Worm (Caenorhabditis elegans) whole organism, L1 larva: ENCODE results near the gene srz-95.

ENCODE experiments used
- F16B12.6 ChIP-seq: fragments of 150-350 bp; optimal IDR thresholded peaks from 2 replicates; lab custom pipeline; 2014; ENCODE audit warnings: missing biosample characterization, missing genetic modification characterization
- Y116A8C.19 ChIP-seq: sonication (generic microtip); optimal IDR thresholded peaks from 2 replicates; lab custom pipeline; 2016; ENCODE audit warnings: missing compliant biosample characterization, missing genetic modification characterization, borderline replicate concordance
- aha-1 ChIP-seq: fragments of 150-350 bp; optimal IDR thresholded peaks from 2 replicates; lab custom pipeline; 2014; ENCODE audit warnings: missing biosample characterization, missing genetic modification characterization
- alr-1 ChIP-seq: fragments of 200-800 bp; sonication (Bioruptor generic); optimal IDR thresholded peaks from 2 replicates; lab custom pipeline; 2018; ENCODE audit warnings: borderline replicate concordance, mild to moderate bottlenecking, missing genetic modification characterization, missing compliant biosample characterization
- aly-2 ChIP-seq: fragments of 150-350 bp; optimal IDR thresholded peaks from 2 replicates; lab custom pipeline; 2014; ENCODE audit warnings: missing biosample characterization, missing genetic modification characterization
- ama-1 ChIP-seq: fragments of 150-350 bp; optimal IDR thresholded peaks from 2 replicates; lab custom pipeline; 2014
- blmp-1 ChIP-seq: fragments of 150-350 bp; optimal IDR thresholded peaks from 2 replicates; lab custom pipeline; 2014; ENCODE audit warnings: missing biosample characterization, missing genetic modification characterization
- ceh-63 ChIP-seq: fragments of 200-800 bp; sonication (Bioruptor generic); optimal IDR thresholded peaks from 2 replicates; lab custom pipeline; 2018; ENCODE audit warnings: mild to moderate bottlenecking, missing genetic modification characterization, missing compliant biosample characterization
- ceh-8 ChIP-seq: fragments of 200-800 bp; sonication (Bioruptor generic); optimal IDR thresholded peaks from 2 replicates; lab custom pipeline; 2018; ENCODE audit warnings: mild to moderate bottlenecking, missing genetic modification characterization, moderate library complexity, missing compliant biosample characterization
- ceh-82 ChIP-seq, 3 experiments: fragments of 150-350 bp in 1 of 3; sonication (generic microtip) in 2 of 3; optimal IDR thresholded peaks; 2 replicates each; lab custom pipeline; 2014 to 2017; ENCODE audit warnings: missing biosample characterization in 3 of 3, missing genetic modification characterization in 3 of 3
- dpl-1 ChIP-seq, 3 experiments: fragments of 150-350 bp in 2 of 3; sonication (generic microtip) in 1 of 3; optimal IDR thresholded peaks; 2 replicates each; lab custom pipeline; 2014 to 2017; ENCODE audit warnings: missing biosample characterization in 3 of 3, missing genetic modification characterization in 3 of 3, missing genetic modification reagents in 3 of 3
- efl-3 ChIP-seq: fragments of 200-800 bp; sonication (Bioruptor generic); optimal IDR thresholded peaks from 2 replicates; lab custom pipeline; 2018; ENCODE audit warnings: mild to moderate bottlenecking, missing genetic modification characterization, missing compliant biosample characterization
- egl-13 ChIP-seq: sonication (generic microtip); optimal IDR thresholded peaks from 2 replicates; lab custom pipeline; 2016; ENCODE audit warnings: missing genotype, missing genetic modification reagents, missing genetic modification characterization, missing compliant biosample characterization
- elt-2 ChIP-seq: sonication (generic microtip); optimal IDR thresholded peaks from 2 replicates; lab custom pipeline; 2016; ENCODE audit warnings: missing genetic modification characterization, mild to moderate bottlenecking, inconsistent platforms, missing compliant biosample characterization, missing genetic modification reagents
- elt-3 ChIP-seq, 6 experiments: fragments of 150-350 bp in 1 of 6; sonication (generic microtip); optimal IDR thresholded peaks; 2 replicates each; lab custom pipeline; 2017 to 2018; ENCODE audit warnings: missing biosample characterization in 6 of 6, missing genetic modification characterization in 6 of 6, inconsistent platforms in 1 of 6
- ets-5 ChIP-seq: fragments of 200-800 bp; sonication (Bioruptor generic); IDR thresholded peaks from 2 replicates; pipeline ENCODE4 v1.3.6; 2022; ENCODE audit warnings: missing genetic modification characterization, missing compliant biosample characterization
- fkh-4 ChIP-seq: sonication (generic microtip); optimal IDR thresholded peaks from 2 replicates; lab custom pipeline; 2016; ENCODE audit warnings: missing compliant biosample characterization, missing genetic modification characterization, borderline replicate concordance
- hpl-2 ChIP-seq: fragments of 150-350 bp; optimal IDR thresholded peaks from 2 replicates; lab custom pipeline; 2014; ENCODE audit warnings: missing biosample characterization, missing genetic modification reagents, missing genetic modification characterization
- isw-1 ChIP-seq: fragments of 200-800 bp; sonication (Bioruptor generic); IDR thresholded peaks from 2 replicates; pipeline ENCODE4 v1.3.6; 2022; ENCODE audit warnings: missing genetic modification characterization, missing compliant biosample characterization
- lin-14 ChIP-seq: fragments of 200-800 bp; sonication (Bioruptor generic); optimal IDR thresholded peaks from 2 replicates; lab custom pipeline; 2018; ENCODE audit warnings: mild to moderate bottlenecking, missing genetic modification characterization, moderate library complexity, missing compliant biosample characterization
- lin-15B ChIP-seq: fragments of 150-350 bp; sonication (generic microtip); optimal IDR thresholded peaks from 3 replicates; lab custom pipeline; 2014; ENCODE audit warnings: missing biosample characterization, missing genetic modification characterization
- lin-35 ChIP-seq, 2 experiments: fragments of 150-350 bp; optimal IDR thresholded peaks; 2 replicates each; lab custom pipeline; 2014; ENCODE audit warnings: missing biosample characterization in 2 of 2, missing genetic modification characterization in 2 of 2, missing genetic modification reagents in 2 of 2
- mab-9 ChIP-seq: fragments of 200-800 bp; sonication (Bioruptor generic); IDR thresholded peaks from 2 replicates; pipeline ENCODE4 v1.3.6; 2022; ENCODE audit warnings: missing genetic modification reagents, missing genetic modification characterization, missing compliant biosample characterization
- nhr-11 ChIP-seq: fragments of 150-350 bp; optimal IDR thresholded peaks from 2 replicates; lab custom pipeline; 2014; ENCODE audit warnings: missing biosample characterization, missing genetic modification characterization
- nhr-19 ChIP-seq: fragments of 200-800 bp; sonication (Bioruptor generic); conservative IDR thresholded peaks from 2 replicates; pipeline ENCODE4 v1.3.6; 2022; ENCODE audit warnings: missing genetic modification characterization, missing compliant biosample characterization
- nhr-237 ChIP-seq: fragments of 150-350 bp; optimal IDR thresholded peaks from 2 replicates; lab custom pipeline; 2014; ENCODE audit warnings: missing biosample characterization, missing genetic modification characterization
- nhr-28 ChIP-seq: fragments of 150-350 bp; optimal IDR thresholded peaks from 2 replicates; lab custom pipeline; 2014; ENCODE audit warnings: missing biosample characterization, missing genetic modification characterization
- nhr-71 ChIP-seq: sonication (generic microtip); optimal IDR thresholded peaks from 2 replicates; lab custom pipeline; 2016; ENCODE audit warnings: mild to moderate bottlenecking, missing genetic modification characterization, moderate library complexity, missing compliant biosample characterization
- nhr-77 ChIP-seq: fragments of 150-350 bp; optimal IDR thresholded peaks from 2 replicates; lab custom pipeline; 2014; ENCODE audit warnings: missing biosample characterization, missing genetic modification characterization
- nhr-85 ChIP-seq: sonication (generic microtip); peaks from one replicate; lab custom pipeline; 2016; ENCODE audit warnings: missing genetic modification characterization, inconsistent platforms, missing compliant biosample characterization
- nhr-90 ChIP-seq: sonication (generic microtip); optimal IDR thresholded peaks from 2 replicates; lab custom pipeline; 2016; ENCODE audit warnings: mild to moderate bottlenecking, missing genetic modification characterization, missing compliant biosample characterization; ENCODE audit not compliant: poor library complexity
- pag-3 ChIP-seq: sonication (generic microtip); optimal IDR thresholded peaks from 2 replicates; lab custom pipeline; 2017; ENCODE audit warnings: missing genetic modification characterization, mild to moderate bottlenecking, missing compliant biosample characterization, antibody characterized with exemption, borderline replicate concordance; ENCODE audit not compliant: insufficient read depth
- rnt-1 ChIP-seq: sonication (generic microtip); optimal IDR thresholded peaks from 2 replicates; lab custom pipeline; 2016; ENCODE audit warnings: mild to moderate bottlenecking, missing genetic modification characterization, moderate library complexity, missing compliant biosample characterization
- snpc-4 ChIP-seq: fragments of 150-350 bp; optimal IDR thresholded peaks from 2 replicates; lab custom pipeline; 2014; ENCODE audit warnings: missing biosample characterization, missing genetic modification characterization
- snu-23 ChIP-seq: sonication (generic microtip); optimal IDR thresholded peaks from 2 replicates; lab custom pipeline; 2016; ENCODE audit warnings: missing genetic modification characterization, missing compliant biosample characterization
- sox-4 ChIP-seq: sonication (generic microtip); optimal IDR thresholded peaks from 2 replicates; lab custom pipeline; 2016; ENCODE audit warnings: missing genetic modification characterization, missing compliant biosample characterization
- sptf-1 ChIP-seq: fragments of 150-350 bp; optimal IDR thresholded peaks from 2 replicates; lab custom pipeline; 2014; ENCODE audit warnings: missing biosample characterization, missing genetic modification characterization
- sup-37 ChIP-seq: fragments of 200-800 bp; sonication (Bioruptor generic); optimal IDR thresholded peaks from 2 replicates; lab custom pipeline; 2018; ENCODE audit warnings: mild to moderate bottlenecking, missing genetic modification characterization, missing compliant biosample characterization
- swsn-7 ChIP-seq: sonication (generic microtip); optimal IDR thresholded peaks from 2 replicates; lab custom pipeline; 2016; ENCODE audit warnings: missing genetic modification characterization, missing compliant biosample characterization
- tlp-1 ChIP-seq: fragments of 150-350 bp; optimal IDR thresholded peaks from 2 replicates; lab custom pipeline; 2014; ENCODE audit warnings: missing biosample characterization, missing genetic modification characterization
- unc-130 ChIP-seq: fragments of 150-350 bp; optimal IDR thresholded peaks from 2 replicates; lab custom pipeline; 2017; ENCODE audit warnings: missing biosample characterization, missing genetic modification characterization, inconsistent platforms
- unc-86 ChIP-seq: sonication (generic microtip); optimal IDR thresholded peaks from 2 replicates; lab custom pipeline; 2016; ENCODE audit warnings: missing genetic modification characterization, missing compliant biosample characterization
- vab-15 ChIP-seq: sonication (generic microtip); optimal IDR thresholded peaks from 2 replicates; lab custom pipeline; 2017; ENCODE audit warnings: missing genotype, mild to moderate bottlenecking, missing genetic modification characterization, missing compliant biosample characterization
- zag-1 ChIP-seq: fragments of 150-350 bp; optimal IDR thresholded peaks from 2 replicates; lab custom pipeline; 2014; ENCODE audit warnings: missing biosample characterization, missing genetic modification characterization
- ztf-11 ChIP-seq, 2 experiments: sonication (generic microtip); optimal IDR thresholded peaks; 2 replicates each; lab custom pipeline; 2016 to 2017; ENCODE audit warnings: missing genetic modification characterization in 2 of 2, missing biosample characterization in 1 of 2, missing compliant biosample characterization in 1 of 2
- ztf-4 ChIP-seq: fragments of 150-350 bp; optimal IDR thresholded peaks from 2 replicates; lab custom pipeline; 2014; ENCODE audit warnings: missing biosample characterization, missing genetic modification characterization

The srz-95 gene

DNA sequence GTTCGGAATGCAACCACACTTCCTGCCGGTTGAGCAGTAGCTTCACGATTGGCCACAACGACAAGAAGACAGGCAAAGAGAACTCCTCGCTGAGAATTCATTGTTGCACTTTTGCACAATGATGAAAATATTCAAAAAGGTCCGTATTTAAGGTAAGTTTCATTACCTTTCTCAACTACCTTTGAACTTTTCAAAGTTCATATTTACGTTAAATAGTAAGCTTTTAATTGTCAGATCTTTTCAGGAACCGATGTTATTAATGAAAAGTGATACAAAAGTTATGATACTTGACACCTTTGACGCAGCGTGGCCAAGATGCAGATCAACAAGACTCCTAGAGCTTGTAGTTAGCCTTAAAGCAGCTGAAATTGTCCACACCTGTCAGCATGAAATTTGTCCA lies 29.5 kb downstream of the srz-95 start, which contains the start of gene F49H6.12:
Gene F49H6.12, minus strand, starts transcription at position 101 of the 400 bp plus-strand sequence.
- TF ChIP-seq fkh-4 (no peak), F16B12.6 (tag; lab: Kevin White, UChicago) (no peak), blmp-1 (tag; lab: Kevin White, UChicago) (no peak), alr-1 (tag; lab: Kevin White, UChicago) (no peak), aha-1 (no peak), efl-3 (GFP tag; lab: Kevin White, UChicago) (no peak), unc-130 (tag; lab: Kevin White, UChicago) (no peak), ceh-8 (no peak), swsn-7 (tag; lab: Kevin White, UChicago) (no peak), sptf-1 (tag; lab: Kevin White, UChicago) (no peak), unc-86 (tag; lab: Kevin White, UChicago) (no peak), nhr-28 (tag; lab: Kevin White, UChicago) (no peak), lin-14 (GFP tag; lab: Kevin White, UChicago) (no peak), vab-15 (tag; lab: Kevin White, UChicago) (no peak), nhr-237 (tag; lab: Kevin White, UChicago) (no peak), nhr-19 (GFP tag; lab: Robert Waterston, UW) (no peak), rnt-1 (no peak), snpc-4 (no peak)

DNA sequence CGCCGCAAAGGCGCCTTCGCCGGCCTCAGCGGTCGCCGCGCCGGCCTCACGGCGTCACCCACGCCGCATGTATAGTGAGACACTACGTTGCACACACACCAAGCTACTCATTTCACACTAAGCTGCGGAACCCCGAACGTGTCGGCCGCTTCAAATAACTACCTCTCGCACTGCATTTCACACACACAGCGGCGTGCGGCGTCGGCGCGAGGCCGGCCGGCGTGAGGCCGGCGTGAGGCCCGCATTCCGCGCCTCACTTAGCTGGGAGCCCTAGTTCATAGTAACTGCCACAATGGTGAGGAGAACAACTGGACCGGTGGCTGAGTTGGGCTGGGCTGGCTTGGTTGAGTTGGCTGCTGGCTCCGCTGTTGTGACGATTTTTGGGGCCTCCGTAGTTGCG lies 30.3 kb downstream of the srz-95 start:
- peak; percentile 24 for TF ChIP-seq nhr-85 (tag; lab: Kevin White, UChicago)

DNA sequence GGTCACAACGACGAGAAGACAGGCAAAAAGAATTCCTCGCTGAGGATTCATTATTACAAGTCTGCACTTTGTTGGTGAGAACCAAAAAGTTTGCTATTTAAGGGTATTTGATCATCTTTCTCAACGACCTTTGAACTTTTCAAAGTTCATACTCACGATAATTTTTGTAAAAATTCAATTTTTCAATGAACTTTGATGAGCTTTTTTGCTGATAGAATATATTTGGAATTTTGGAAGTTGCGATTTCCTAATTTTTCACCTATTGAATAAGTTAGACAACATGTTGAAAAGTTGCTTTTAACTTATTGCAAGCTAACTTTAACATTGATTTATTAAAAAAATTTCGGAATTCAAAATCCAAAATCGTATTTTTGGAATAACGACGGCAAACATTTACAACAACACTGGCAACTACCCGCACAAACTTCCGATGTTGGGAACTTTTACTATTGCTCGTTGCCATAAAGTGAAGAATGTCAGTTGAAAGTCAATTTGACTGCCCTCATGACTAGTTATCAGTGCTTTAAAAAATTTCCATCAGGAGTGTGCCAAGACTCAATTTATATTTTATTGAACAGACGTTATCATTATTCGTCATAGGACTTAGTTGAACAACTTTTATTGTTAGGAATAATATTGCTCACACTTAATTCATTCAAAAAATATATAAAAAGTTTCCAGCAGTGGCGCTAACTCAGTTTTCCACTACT lies 30.9 kb downstream of the srz-95 start, which contains the start of the genes F49H6.8 and F49H6.5:
Gene F49H6.8, minus strand, starts transcription at position 51 of the 710 bp plus-strand sequence.
Gene F49H6.5, plus strand, starts transcription at position 629 of the 710 bp plus-strand sequence.
- TF ChIP-seq ztf-11 (tag; optimal IDR thresholded peaks at IDR 0.05; lab: Kevin White, UChicago) = no peak
- no peak for TF ChIP-seq nhr-28 (tag; lab: Kevin White, UChicago)
- TF ChIP-seq zag-1 (tag; lab: Kevin White, UChicago) = no peak
- TF ChIP-seq elt-2 = peak; percentile 51
- no peak for TF ChIP-seq ceh-63 (GFP tag; lab: Kevin White, UChicago)
- TF ChIP-seq lin-35 (GFP tag; optimal IDR thresholded peaks at IDR 0.05; lab: Kevin White, UChicago) = peak in 1 of 2 experiments; percentile 20
- no peak for TF ChIP-seq snpc-4
- TF ChIP-seq nhr-85 (tag; lab: Kevin White, UChicago) = no peak
- no peak for TF ChIP-seq hpl-2
- no peak for TF ChIP-seq ets-5
- no peak for TF ChIP-seq sup-37 (GFP tag; lab: Kevin White, UChicago)
- no peak for TF ChIP-seq dpl-1 (GFP tag; optimal IDR thresholded peaks at IDR 0.05; lab: Kevin White, UChicago)
- peak; percentile 42 for TF ChIP-seq tlp-1 (tag; lab: Kevin White, UChicago)
- TF ChIP-seq snu-23 = no peak
- TF ChIP-seq nhr-71 = no peak
- no peak for TF ChIP-seq swsn-7 (tag; lab: Kevin White, UChicago)
- TF ChIP-seq mab-9 = no peak
- no peak for TF ChIP-seq isw-1 (GFP tag; lab: Robert Waterston, UW)
- TF ChIP-seq egl-13 = no peak
- TF ChIP-seq sox-4 (tag; lab: Kevin White, UChicago) = no peak
- TF ChIP-seq pag-3 (tag; lab: Kevin White, UChicago) = no peak

DNA sequence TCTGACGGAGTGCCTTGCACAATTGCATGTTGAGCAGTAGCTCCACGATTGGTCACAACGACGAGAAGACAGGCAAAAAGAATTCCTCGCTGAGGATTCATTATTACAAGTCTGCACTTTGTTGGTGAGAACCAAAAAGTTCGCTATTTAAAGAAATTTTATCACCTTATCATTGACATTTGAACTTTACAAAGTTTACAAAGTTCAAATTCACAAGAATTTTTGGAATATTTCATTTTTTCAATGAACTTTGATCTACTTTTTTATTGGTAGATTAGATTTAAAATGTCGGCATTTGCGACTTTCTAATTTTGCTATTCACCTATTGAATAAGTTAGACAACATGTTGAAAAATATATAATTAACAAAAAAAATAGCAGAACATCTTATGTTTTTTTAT lies 34.5 kb downstream of the srz-95 start, which contains the start of gene F49H6.15:
Gene F49H6.15, minus strand, starts transcription at position 101 of the 400 bp plus-strand sequence.
- no peak for TF ChIP-seq sptf-1 (tag; lab: Kevin White, UChicago)
- TF ChIP-seq unc-130 (tag; lab: Kevin White, UChicago) = no peak
- no peak for TF ChIP-seq ama-1 (lab: Kevin White, UChicago)
- TF ChIP-seq nhr-90 (tag; lab: Kevin White, UChicago) = no peak
- no peak for TF ChIP-seq snu-23
- TF ChIP-seq aly-2 (tag; lab: Kevin White, UChicago) = no peak
- no peak for TF ChIP-seq elt-3 (tag; optimal IDR thresholded peaks at IDR 0.05; lab: Kevin White, UChicago)
- no peak for TF ChIP-seq lin-15B
- no peak for TF ChIP-seq ztf-4 (tag; lab: Kevin White, UChicago)
- TF ChIP-seq ceh-63 (GFP tag; lab: Kevin White, UChicago) = no peak
- no peak for TF ChIP-seq Y116A8C.19 (tag; lab: Kevin White, UChicago)
- no peak for TF ChIP-seq nhr-11 (tag; lab: Kevin White, UChicago)
- no peak for TF ChIP-seq sup-37 (GFP tag; lab: Kevin White, UChicago)
- TF ChIP-seq efl-3 (GFP tag; lab: Kevin White, UChicago) = no peak
- TF ChIP-seq zag-1 (tag; lab: Kevin White, UChicago) = no peak
- no peak for TF ChIP-seq nhr-77 (tag; lab: Kevin White, UChicago)
- no peak for TF ChIP-seq hpl-2
- TF ChIP-seq ceh-82 (tag; optimal IDR thresholded peaks at IDR 0.05; lab: Kevin White, UChicago) = no peak
